Worm (Caenorhabditis elegans) whole organism, midembryonic: ENCODE measurements around the gene F36G9.3.

Experiments used
- T22C8.4 ChIP-seq: fragments of 200-800 bp; sonication (Bioruptor generic); IDR thresholded peaks from 2 replicates; pipeline ENCODE4 v1.3.6; 2022; ENCODE audit warnings: missing genetic modification characterization, missing compliant biosample characterization
- cog-1 ChIP-seq: sonication (generic microtip); optimal IDR thresholded peaks from 2 replicates; lab custom pipeline; 2016; ENCODE audit warnings: missing genetic modification characterization, missing compliant biosample characterization
- flt-1 ChIP-seq: fragments of 200-800 bp; sonication (Bioruptor generic); IDR thresholded peaks from 2 replicates; pipeline ENCODE4 v1.3.6; 2022; ENCODE audit warnings: missing genetic modification characterization, missing compliant biosample characterization
- klf-2 ChIP-seq: fragments of 200-800 bp; sonication (Bioruptor generic); conservative IDR thresholded peaks from 2 replicates; pipeline ENCODE4 v1.3.6; 2022; ENCODE audit warnings: missing genetic modification reagents, missing genetic modification characterization, missing compliant biosample characterization
- med-1 ChIP-seq: sonication (generic microtip); optimal IDR thresholded peaks from 2 replicates; lab custom pipeline; 2017; ENCODE audit warnings: missing genetic modification characterization, mild to moderate bottlenecking, missing compliant biosample characterization, antibody characterized with exemption, missing genetic modification reagents; ENCODE audit not compliant: insufficient read depth
- ref-1 ChIP-seq: fragments of 200-800 bp; sonication (Bioruptor generic); conservative IDR thresholded peaks from 2 replicates; pipeline ENCODE4 v1.3.6; 2022; ENCODE audit warnings: missing genetic modification reagents, missing genetic modification characterization, missing compliant biosample characterization
- tab-1 ChIP-seq: fragments of 200-800 bp; sonication (Bioruptor generic); IDR thresholded peaks from 2 replicates; pipeline ENCODE4 v1.3.6; 2022; ENCODE audit warnings: missing genetic modification characterization, missing compliant biosample characterization
- ztf-23 ChIP-seq: fragments of 200-800 bp; sonication (Bioruptor generic); IDR thresholded peaks from 2 replicates; pipeline ENCODE4 v1.3.6; 2022; ENCODE audit warnings: missing genetic modification reagents, missing genetic modification characterization, missing compliant biosample characterization
- ztf-29 ChIP-seq: fragments of 200-800 bp; sonication (Bioruptor generic); IDR thresholded peaks from 2 replicates; pipeline ENCODE4 v1.3.6; 2022; ENCODE audit warnings: missing genetic modification reagents, missing genetic modification characterization, missing compliant biosample characterization

The F36G9.3 gene

DNA sequence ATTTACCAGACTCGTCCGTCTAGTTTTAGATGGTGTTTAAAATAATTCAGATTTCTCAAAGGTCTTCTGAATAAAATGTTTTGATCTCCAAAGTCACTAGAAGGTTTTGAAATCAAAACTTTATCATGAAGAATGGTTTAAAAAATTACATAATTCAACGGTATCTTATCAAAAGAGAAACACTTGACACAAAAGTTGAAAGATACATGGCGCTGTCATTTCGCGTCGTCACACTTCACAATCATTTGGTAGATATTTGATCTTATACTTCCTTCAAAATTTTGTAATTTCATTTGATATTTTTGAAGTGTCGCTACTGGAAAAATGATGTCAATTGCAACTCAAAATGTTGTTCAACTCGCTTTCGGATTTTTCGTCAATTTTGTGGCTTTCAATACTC, at the start of gene F36G9.3:
F36G9.3 (plus strand) TSS at position 301 of the 400 bp plus-strand sequence.
- TF ChIP-seq ztf-23 (GFP tag; lab: Robert Waterston, UW) (no peak), cog-1 (tag; lab: Kevin White, UChicago) (no peak), ztf-29 (GFP tag; lab: Robert Waterston, UW) (no peak), ref-1 (GFP tag; lab: Robert Waterston, UW) (no peak), flt-1 (GFP tag; lab: Robert Waterston, UW) (no peak), T22C8.4 (no peak), med-1 (no peak), klf-2 (no peak), tab-1 (GFP tag; lab: Robert Waterston, UW) (no peak)

DNA sequence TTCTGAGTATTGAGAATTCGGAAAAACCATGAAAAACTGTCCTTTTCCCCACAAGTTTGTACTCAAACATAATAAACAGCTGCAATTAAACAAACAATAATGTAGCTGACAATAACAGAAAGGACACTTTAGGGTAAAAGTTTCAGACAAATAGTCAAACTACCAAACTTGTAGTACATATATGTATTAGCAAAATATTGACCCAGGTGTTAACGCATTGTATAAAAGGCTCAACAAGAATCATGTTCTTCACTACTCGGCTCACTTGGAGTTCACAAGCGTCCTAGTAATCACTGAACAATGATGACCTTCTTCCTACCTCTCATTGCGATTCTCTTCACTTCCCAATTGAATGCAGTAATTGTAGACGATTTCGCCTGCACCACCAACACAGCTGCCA, 45.4 kb upstream of the F36G9.3 start, which contains the start of gene F35E8.6:
F35E8.6 (plus strand) TSS at position 301 of the 400 bp plus-strand sequence.
- TF ChIP-seq klf-2: no peak
- TF ChIP-seq cog-1 (tag; lab: Kevin White, UChicago): no peak
- no peak for TF ChIP-seq T22C8.4
- no peak for TF ChIP-seq ztf-23 (GFP tag; lab: Robert Waterston, UW)
- TF ChIP-seq ztf-29 (GFP tag; lab: Robert Waterston, UW): no peak
- no peak for TF ChIP-seq med-1
- TF ChIP-seq tab-1 (GFP tag; lab: Robert Waterston, UW): no peak
- no peak for TF ChIP-seq flt-1 (GFP tag; lab: Robert Waterston, UW)
- no peak for TF ChIP-seq ref-1 (GFP tag; lab: Robert Waterston, UW)

DNA sequence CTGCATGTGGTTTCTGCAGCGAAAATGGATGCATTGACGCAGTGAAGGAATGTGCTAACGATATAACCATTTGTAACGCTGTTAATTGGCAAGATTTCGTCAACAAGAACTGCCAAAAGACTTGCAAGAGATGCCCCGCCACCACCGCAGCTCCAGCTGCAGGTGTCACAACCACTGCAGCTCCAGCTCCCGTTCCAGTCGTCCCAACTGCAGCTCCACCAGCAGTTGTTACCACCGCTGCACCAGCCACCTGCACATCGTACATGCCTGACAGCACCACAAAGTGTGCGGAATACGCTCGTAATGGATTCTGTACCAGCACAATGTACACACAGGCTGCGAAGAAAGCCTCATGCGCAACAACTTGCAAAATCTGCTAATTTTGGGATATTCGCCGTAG, 44.5 kb upstream of the F36G9.3 start:
- no peak for TF ChIP-seq med-1
- no peak for TF ChIP-seq flt-1 (GFP tag; lab: Robert Waterston, UW)
- TF ChIP-seq klf-2: no peak
- TF ChIP-seq T22C8.4: no peak
- TF ChIP-seq ztf-23 (GFP tag; lab: Robert Waterston, UW): no peak
- TF ChIP-seq ref-1 (GFP tag; lab: Robert Waterston, UW): no peak
- no peak for TF ChIP-seq tab-1 (GFP tag; lab: Robert Waterston, UW)

DNA sequence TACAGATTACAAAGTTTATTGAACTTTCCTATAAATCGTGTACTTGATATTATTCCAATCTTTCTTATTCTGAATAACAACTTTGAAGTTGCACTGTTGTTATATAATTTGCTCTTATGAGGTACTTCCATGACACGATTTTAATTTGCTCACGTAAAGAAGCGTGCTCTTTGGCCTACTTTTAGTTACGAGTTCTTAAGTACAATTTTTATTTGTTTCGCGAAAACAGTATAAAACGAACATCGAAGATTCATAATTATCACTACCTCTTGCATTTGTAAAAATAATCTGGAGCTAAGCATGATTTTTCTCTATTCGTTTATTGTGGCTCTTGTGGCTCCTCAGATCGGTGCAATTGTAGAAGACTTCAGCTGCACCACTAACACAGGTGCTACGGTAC, 43.5 kb upstream of the F36G9.3 start, which contains the start of gene F35E8.7:
F35E8.7 (plus strand) TSS at position 301 of the 400 bp plus-strand sequence.
- TF ChIP-seq T22C8.4 (no peak), cog-1 (tag; lab: Kevin White, UChicago) (no peak), med-1 (no peak), flt-1 (GFP tag; lab: Robert Waterston, UW) (no peak)

DNA sequence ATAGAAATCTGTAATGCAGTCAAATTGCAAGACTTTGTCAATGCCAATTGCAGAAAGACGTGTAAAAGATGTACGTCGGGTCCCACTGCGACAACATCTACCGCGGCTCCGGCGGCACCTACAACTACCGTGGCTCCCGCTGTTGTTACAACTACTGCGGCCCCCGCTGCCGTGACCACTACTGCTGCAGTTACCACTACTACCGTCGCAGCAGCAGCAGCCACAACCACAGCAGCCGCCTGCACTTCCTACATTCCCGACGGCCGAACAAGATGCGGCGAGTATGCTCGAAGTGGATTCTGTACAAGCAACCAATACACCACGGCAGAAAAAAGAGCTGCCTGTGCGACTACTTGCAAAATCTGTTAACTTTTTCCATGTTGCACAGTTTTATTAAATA, 42.4 kb upstream of the F36G9.3 start:
- no peak for TF ChIP-seq tab-1 (GFP tag; lab: Robert Waterston, UW)

DNA sequence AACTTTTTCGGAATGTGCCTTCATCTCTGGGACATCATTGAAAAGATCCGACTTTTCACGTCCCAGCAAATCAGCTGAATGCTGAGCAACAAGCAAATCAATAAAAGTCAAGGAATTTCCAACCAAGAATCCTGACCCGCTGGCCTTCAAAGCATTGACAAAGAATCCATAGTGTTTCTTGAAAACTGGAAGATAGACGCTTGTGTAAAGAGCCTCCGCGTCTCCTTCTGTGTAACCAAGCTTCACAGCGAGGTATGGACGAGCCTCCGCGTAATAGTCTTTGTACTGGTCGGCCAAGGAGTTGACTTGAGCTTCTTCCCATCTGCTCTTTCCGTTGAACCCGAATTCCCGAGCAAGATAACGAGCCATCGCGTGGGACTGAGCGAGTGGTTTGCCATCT, 41.9 kb upstream of the F36G9.3 start:
- TF ChIP-seq med-1 (no peak), ztf-29 (GFP tag; lab: Robert Waterston, UW) (no peak), T22C8.4 (no peak), cog-1 (tag; lab: Kevin White, UChicago) (no peak), tab-1 (GFP tag; lab: Robert Waterston, UW) (no peak), klf-2 (no peak)

DNA sequence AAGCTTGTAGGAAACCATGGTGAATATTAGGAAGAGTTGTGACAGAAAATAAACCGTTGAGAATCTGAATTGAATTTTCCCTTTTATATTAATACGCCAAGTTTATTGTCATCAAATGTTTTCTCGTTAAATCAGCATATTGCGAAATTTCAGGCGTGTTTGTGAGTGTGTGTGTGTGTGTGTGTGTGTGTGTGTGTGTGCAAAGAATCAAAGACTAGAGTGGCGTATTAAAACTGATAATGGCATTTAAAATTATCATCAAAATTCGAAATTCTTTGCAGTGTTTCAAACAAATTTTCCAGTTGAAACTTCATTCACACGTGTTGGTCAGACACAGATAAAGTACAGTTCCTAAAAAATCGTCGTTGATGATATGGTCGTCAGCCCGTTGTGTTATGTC, 41.3 kb upstream of the F36G9.3 start, which contains the start of gene gst-38:
gst-38 (minus strand) TSS at position 152 of the 400 bp plus-strand sequence.
- TF ChIP-seq ref-1 (GFP tag; lab: Robert Waterston, UW): no peak
- TF ChIP-seq klf-2: no peak
- no peak for TF ChIP-seq tab-1 (GFP tag; lab: Robert Waterston, UW)
- no peak for TF ChIP-seq ztf-29 (GFP tag; lab: Robert Waterston, UW)
- TF ChIP-seq flt-1 (GFP tag; lab: Robert Waterston, UW): no peak
- TF ChIP-seq cog-1 (tag; lab: Kevin White, UChicago): no peak
- TF ChIP-seq med-1: no peak
- no peak for TF ChIP-seq T22C8.4
- TF ChIP-seq ztf-23 (GFP tag; lab: Robert Waterston, UW): no peak

DNA sequence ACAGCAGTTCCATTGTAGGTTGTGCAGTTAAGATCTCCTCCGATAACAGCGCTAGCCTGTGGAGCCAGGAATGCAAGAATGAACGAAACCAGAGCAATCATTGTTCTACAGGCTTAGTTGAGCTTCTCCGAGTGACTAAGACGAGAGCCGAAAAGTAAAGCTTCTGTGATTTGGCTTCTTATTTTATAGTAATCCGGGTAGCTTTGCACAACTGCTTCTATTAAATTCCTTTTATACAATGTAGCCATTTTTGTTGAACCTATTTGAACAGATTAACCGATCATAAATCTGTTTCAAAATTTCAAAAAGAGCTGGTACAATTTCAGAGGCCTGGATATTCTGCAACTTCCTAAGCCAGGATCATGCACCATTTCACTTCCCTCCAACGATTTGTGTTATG, 39.7 kb upstream of the F36G9.3 start, which contains the start of gene F35E8.9:
F35E8.9 (minus strand) TSS at position 101 of the 400 bp plus-strand sequence.
- TF ChIP-seq med-1 (no peak), flt-1 (GFP tag; lab: Robert Waterston, UW) (no peak), cog-1 (tag; lab: Kevin White, UChicago) (no peak), ref-1 (GFP tag; lab: Robert Waterston, UW) (no peak), ztf-23 (GFP tag; lab: Robert Waterston, UW) (no peak), klf-2 (no peak), T22C8.4 (no peak), ztf-29 (GFP tag; lab: Robert Waterston, UW) (no peak), tab-1 (GFP tag; lab: Robert Waterston, UW) (no peak)

DNA sequence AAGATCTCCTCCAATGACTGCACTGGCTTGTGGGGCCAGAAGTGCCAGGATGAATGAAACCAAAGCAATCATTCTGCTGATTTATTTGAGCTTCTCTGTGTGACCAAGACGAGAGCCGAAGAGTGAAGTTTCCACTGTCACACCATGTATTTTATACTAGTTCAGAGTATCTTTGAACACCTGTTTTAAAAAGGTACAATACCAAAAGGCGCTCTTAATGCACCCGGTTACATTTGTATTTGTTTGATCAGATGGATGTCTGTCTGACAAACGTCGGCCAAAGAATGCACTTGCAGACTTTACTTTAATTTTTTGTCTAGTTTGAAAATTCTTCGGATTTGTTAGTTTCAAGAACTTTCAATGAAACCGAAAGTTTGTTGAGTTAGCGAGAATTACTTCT, 36.9 kb upstream of the F36G9.3 start, which contains the start of gene F35E8.10:
F35E8.10 (minus strand) TSS at position 101 of the 400 bp plus-strand sequence.
- TF ChIP-seq T22C8.4: no peak
- TF ChIP-seq flt-1 (GFP tag; lab: Robert Waterston, UW): no peak
- no peak for TF ChIP-seq med-1
- no peak for TF ChIP-seq cog-1 (tag; lab: Kevin White, UChicago)
- no peak for TF ChIP-seq ztf-29 (GFP tag; lab: Robert Waterston, UW)

DNA sequence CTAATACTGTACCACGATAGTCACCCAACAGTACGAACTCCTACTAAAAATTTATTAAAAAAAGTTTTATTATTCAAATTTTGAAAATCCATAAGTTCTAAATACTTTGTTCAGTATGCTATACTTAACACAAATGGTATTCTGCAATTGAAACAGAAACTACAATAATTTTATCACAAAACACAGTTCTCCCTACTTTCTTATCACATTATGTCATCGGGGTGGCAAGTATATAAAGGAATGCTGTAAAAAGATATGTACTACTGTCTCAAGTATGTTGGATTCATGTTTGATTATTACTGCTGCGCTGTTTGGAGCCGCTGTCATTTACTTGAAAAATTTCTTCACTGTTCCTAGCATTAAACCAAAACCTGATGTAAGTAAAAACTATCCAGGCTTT, 36.1 kb upstream of the F36G9.3 start, which contains the start of gene cdr-1:
cdr-1 (plus strand) TSS at position 208 of the 400 bp plus-strand sequence.
- TF ChIP-seq ztf-23 (GFP tag; lab: Robert Waterston, UW) (no peak), cog-1 (tag; lab: Kevin White, UChicago) (no peak), flt-1 (GFP tag; lab: Robert Waterston, UW) (no peak), T22C8.4 (no peak), med-1 (no peak), ztf-29 (GFP tag; lab: Robert Waterston, UW) (no peak), tab-1 (GFP tag; lab: Robert Waterston, UW) (no peak), klf-2 (no peak), ref-1 (GFP tag; lab: Robert Waterston, UW) (no peak)

DNA sequence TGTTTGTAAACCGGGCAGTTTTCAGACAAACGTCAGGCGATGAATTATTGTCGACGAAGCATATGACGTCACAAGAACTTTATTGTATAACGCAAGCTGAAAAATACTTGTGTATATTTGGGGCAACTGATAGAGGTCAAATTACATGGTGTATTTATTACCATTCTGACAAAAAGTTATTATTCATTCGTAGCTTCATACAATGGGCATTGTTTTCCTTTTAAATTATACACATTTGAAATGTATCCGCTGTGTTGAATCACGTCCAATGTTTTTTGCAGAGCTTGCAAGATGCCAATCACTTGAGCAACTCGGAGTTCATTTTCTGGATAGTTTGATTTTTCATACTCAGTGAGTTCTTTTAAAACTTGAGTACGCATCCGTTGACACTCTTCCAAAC, 34.2 kb upstream of the F36G9.3 start, which contains the start of gene F35E8.13:
F35E8.13 (plus strand) TSS at position 301 of the 400 bp plus-strand sequence.
- no peak for TF ChIP-seq tab-1 (GFP tag; lab: Robert Waterston, UW)
- TF ChIP-seq flt-1 (GFP tag; lab: Robert Waterston, UW): no peak
- no peak for TF ChIP-seq T22C8.4
- no peak for TF ChIP-seq ztf-23 (GFP tag; lab: Robert Waterston, UW)
- TF ChIP-seq ref-1 (GFP tag; lab: Robert Waterston, UW): no peak
- no peak for TF ChIP-seq ztf-29 (GFP tag; lab: Robert Waterston, UW)
- TF ChIP-seq klf-2: no peak
- no peak for TF ChIP-seq med-1
- TF ChIP-seq cog-1 (tag; lab: Kevin White, UChicago): no peak
